Worm (Caenorhabditis elegans): ENCODE results near the gene T08H10.3.

ce11 chrV:4503868-4504365 lies 32.8 kb downstream of the T08H10.3 start:
- TF ChIP-seq ztf-16 (tag; optimal IDR thresholded peaks at IDR 0.05) (no peak), pha-4 (tag; optimal IDR thresholded peaks at IDR 0.05) (no peak), K09A11.1 (tag; optimal IDR thresholded peaks at IDR 0.05; ENCODE audit: insufficient read depth) (no peak), sox-2 (GFP tag; IDR thresholded peaks at IDR 0.05) (no peak), ets-4 (tag; optimal IDR thresholded peaks at IDR 0.05) (no peak), dmd-4 (tag; optimal IDR thresholded peaks at IDR 0.05; ENCODE audit: borderline replicate concordance) (no peak), eyg-1 (tag; optimal IDR thresholded peaks at IDR 0.05) (no peak), tbx-2 (tag; optimal IDR thresholded peaks at IDR 0.05) (no peak), gmeb-2 (tag; optimal IDR thresholded peaks at IDR 0.05) (no peak), ceh-18 (tag; optimal IDR thresholded peaks at IDR 0.05) (no peak), hlh-30 (tag; optimal IDR thresholded peaks at IDR 0.05; ENCODE audit: insufficient read depth) (no peak), zip-5 (tag; optimal IDR thresholded peaks at IDR 0.05) (no peak), C08G9.2 (tag; optimal IDR thresholded peaks at IDR 0.05) (no peak), rnt-1 (tag; optimal IDR thresholded peaks at IDR 0.05) (no peak)

Measured in whole organism, late embryonic.